Worm (Caenorhabditis elegans) whole organism, mixed stage, embryonic: ENCODE measurements around the gene bicd-1.

Experiments
- M03D4.4 ChIP-seq: sonication (generic microtip); optimal IDR thresholded peaks from 2 replicates; lab custom pipeline; 2017; ENCODE audit warnings: mild to moderate bottlenecking, missing genetic modification characterization, missing compliant biosample characterization
- blmp-1 ChIP-seq: fragments of 150-350 bp; optimal IDR thresholded peaks from 2 replicates; lab custom pipeline; 2014; ENCODE audit warnings: missing biosample characterization, missing genetic modification characterization
- drap-1 ChIP-seq: fragments of 200-800 bp; sonication (Bioruptor generic); optimal IDR thresholded peaks from 3 replicates; lab custom pipeline; 2018; ENCODE audit warnings: mild to moderate bottlenecking, missing genetic modification characterization, missing compliant biosample characterization
- lsy-2 ChIP-seq: fragments of 150-350 bp; optimal IDR thresholded peaks from 2 replicates; lab custom pipeline; 2014; ENCODE audit warnings: missing biosample characterization, missing genetic modification characterization
- mep-1 ChIP-seq: fragments of 150-350 bp; optimal IDR thresholded peaks from 2 replicates; lab custom pipeline; 2017; ENCODE audit warnings: missing biosample characterization, missing genetic modification reagents, missing genetic modification characterization, inconsistent platforms
- nhr-12 ChIP-seq: fragments of 150-350 bp; optimal IDR thresholded peaks from 2 replicates; lab custom pipeline; 2014; ENCODE audit warnings: missing biosample characterization, missing genetic modification characterization
- nhr-76 ChIP-seq: sonication (generic microtip); optimal IDR thresholded peaks from 2 replicates; lab custom pipeline; 2017; ENCODE audit warnings: missing biosample characterization, missing genetic modification characterization

ce11 chrIV:6554865-6555264, 17.3 kb downstream of the bicd-1 start:
- TF ChIP-seq blmp-1 (no peak), nhr-76 (tag; lab: Kevin White, UChicago) (no peak), drap-1 (GFP tag; lab: Kevin White, UChicago) (no peak), mep-1 (no peak), lsy-2 (no peak), M03D4.4 (tag; lab: Kevin White, UChicago) (no peak), nhr-12 (tag; lab: Kevin White, UChicago) (no peak)
